Worm (Caenorhabditis elegans) whole organism, young adult: ENCODE results near the gene Y50E8A.12.

Experiments
- B0019.2 ChIP-seq: fragments of 200-800 bp; sonication (Bioruptor generic); conservative IDR thresholded peaks from 2 replicates; pipeline ENCODE4 v1.3.6; 2022; ENCODE audit warnings: missing genetic modification reagents, missing genetic modification characterization, missing compliant biosample characterization
- B0035.1 ChIP-seq: sonication (generic microtip); optimal IDR thresholded peaks from 2 replicates; lab custom pipeline; 2016; ENCODE audit warnings: missing genetic modification characterization, mild to moderate bottlenecking, missing compliant biosample characterization, missing genotype, missing genetic modification reagents
- B0336.3 ChIP-seq: fragments of 200-800 bp; sonication (Bioruptor generic); IDR thresholded peaks from 2 replicates; pipeline ENCODE4 v1.3.6; 2022; ENCODE audit warnings: missing genetic modification characterization, missing compliant biosample characterization
- F39B2.1 ChIP-seq: fragments of 200-800 bp; sonication (Bioruptor generic); IDR thresholded peaks from 2 replicates; pipeline ENCODE4 v1.3.6; 2022; ENCODE audit warnings: missing genetic modification reagents, missing genetic modification characterization, missing compliant biosample characterization
- F52B5.7 ChIP-seq: sonication (generic microtip); optimal IDR thresholded peaks from 2 replicates; lab custom pipeline; 2016; ENCODE audit warnings: mild to moderate bottlenecking, missing genetic modification characterization, missing compliant biosample characterization
- F57C9.4 ChIP-seq: sonication (generic microtip); optimal IDR thresholded peaks from 2 replicates; lab custom pipeline; 2017; ENCODE audit warnings: mild to moderate bottlenecking, missing genetic modification characterization, missing compliant biosample characterization
- K11D2.4 ChIP-seq: fragments of 200-800 bp; sonication (Bioruptor generic); IDR thresholded peaks from 2 replicates; pipeline ENCODE4 v1.3.6; 2022; ENCODE audit warnings: missing genetic modification reagents, missing genetic modification characterization, missing compliant biosample characterization
- K12H6.12 ChIP-seq: fragments of 200-800 bp; sonication (Bioruptor generic); optimal IDR thresholded peaks from 2 replicates; lab custom pipeline; 2018; ENCODE audit warnings: mild to moderate bottlenecking, missing genetic modification characterization, missing compliant biosample characterization
- Y53G8AR.9 ChIP-seq: fragments of 200-800 bp; sonication (Bioruptor generic); conservative IDR thresholded peaks from 2 replicates; pipeline ENCODE4 v1.3.6; 2022; ENCODE audit warnings: missing genetic modification reagents, missing genetic modification characterization, missing compliant biosample characterization
- Y67H2A.10 ChIP-seq: fragments of 200-800 bp; sonication (Bioruptor generic); conservative IDR thresholded peaks from 2 replicates; pipeline ENCODE4 v1.3.6; 2022; ENCODE audit warnings: missing genetic modification reagents, missing genetic modification characterization, missing compliant biosample characterization
- Y79H2A.3 ChIP-seq: fragments of 200-800 bp; sonication (Bioruptor generic); conservative IDR thresholded peaks from 2 replicates; pipeline ENCODE4 v1.3.6; 2022; ENCODE audit warnings: missing genetic modification reagents, missing genetic modification characterization, missing compliant biosample characterization
- ZK185.1 ChIP-seq: sonication (generic microtip); optimal IDR thresholded peaks from 2 replicates; lab custom pipeline; 2016; ENCODE audit warnings: mild to moderate bottlenecking, missing genetic modification characterization, missing compliant biosample characterization; ENCODE audit not compliant: poor library complexity, severe bottlenecking
- akir-1 ChIP-seq: fragments of 200-800 bp; sonication (Bioruptor generic); optimal IDR thresholded peaks from 2 replicates; lab custom pipeline; 2018; ENCODE audit warnings: mild to moderate bottlenecking, missing genetic modification characterization, moderate library complexity, missing compliant biosample characterization
- atf-7 ChIP-seq: sonication (generic microtip); optimal IDR thresholded peaks from 2 replicates; lab custom pipeline; 2017; ENCODE audit warnings: mild to moderate bottlenecking, missing genetic modification characterization, missing compliant biosample characterization
- attf-5 ChIP-seq: fragments of 200-800 bp; sonication (Bioruptor generic); optimal IDR thresholded peaks from 2 replicates; lab custom pipeline; 2018; ENCODE audit warnings: mild to moderate bottlenecking, missing genetic modification characterization, missing compliant biosample characterization
- bed-2 ChIP-seq: fragments of 200-800 bp; sonication (Bioruptor generic); IDR thresholded peaks from 2 replicates; pipeline ENCODE4 v1.3.6; 2022; ENCODE audit warnings: missing genetic modification reagents, missing genetic modification characterization, missing compliant biosample characterization
- cebp-1 ChIP-seq, 2 experiments: fragments of 200-800 bp in 1 of 2; sonication (Bioruptor generic) in 1 of 2; sonication (generic microtip) in 1 of 2; IDR thresholded peaks in 1 of 2; optimal IDR thresholded peaks in 1 of 2; 2 replicates each; pipeline versions ENCODE4 v1.3.6 to Lab custom; 2017 to 2022; ENCODE audit warnings: missing compliant biosample characterization in 2 of 2, missing genetic modification characterization in 2 of 2, mild to moderate bottlenecking in 1 of 2, missing genetic modification reagents in 1 of 2, moderate library complexity in 1 of 2
- ceh-100 ChIP-seq: fragments of 200-800 bp; sonication (Bioruptor generic); IDR thresholded peaks from 2 replicates; pipeline ENCODE4 v1.3.6; 2022; ENCODE audit warnings: missing genetic modification reagents, missing genetic modification characterization, missing compliant biosample characterization
- ceh-58 ChIP-seq: fragments of 200-800 bp; sonication (Bioruptor generic); IDR thresholded peaks from 2 replicates; pipeline ENCODE4 v1.3.6; 2022; ENCODE audit warnings: missing genetic modification characterization, missing compliant biosample characterization
- ceh-79 ChIP-seq: sonication (generic microtip); optimal IDR thresholded peaks from 2 replicates; lab custom pipeline; 2017; ENCODE audit warnings: mild to moderate bottlenecking, missing genetic modification characterization, missing compliant biosample characterization
- ceh-91 ChIP-seq: fragments of 200-800 bp; sonication (Bioruptor generic); IDR thresholded peaks from 2 replicates; pipeline ENCODE4 v1.3.6; 2022; ENCODE audit warnings: missing genetic modification reagents, missing genetic modification characterization, missing compliant biosample characterization
- dox-1 ChIP-seq: fragments of 200-800 bp; sonication (Bioruptor generic); IDR thresholded peaks from 2 replicates; pipeline ENCODE4 v1.3.6; 2022; ENCODE audit warnings: missing genetic modification reagents, missing genetic modification characterization, missing compliant biosample characterization
- dpff-1 ChIP-seq: sonication (generic microtip); optimal IDR thresholded peaks from 2 replicates; lab custom pipeline; 2017; ENCODE audit warnings: mild to moderate bottlenecking, missing genetic modification characterization, missing compliant biosample characterization
- egl-44 ChIP-seq: fragments of 200-800 bp; sonication (Bioruptor generic); IDR thresholded peaks from 2 replicates; pipeline ENCODE4 v1.3.6; 2022; ENCODE audit warnings: missing genetic modification reagents, missing genetic modification characterization, missing compliant biosample characterization
- hlh-26 ChIP-seq: fragments of 200-800 bp; sonication (Bioruptor generic); conservative IDR thresholded peaks from 2 replicates; pipeline ENCODE4 v1.3.6; 2022; ENCODE audit warnings: missing genetic modification reagents, missing genetic modification characterization, missing compliant biosample characterization
- hmg-1.2 ChIP-seq: fragments of 200-800 bp; sonication (Bioruptor generic); IDR thresholded peaks from 2 replicates; pipeline ENCODE4 v1.3.6; 2022; ENCODE audit warnings: missing genetic modification reagents, missing genetic modification characterization, missing compliant biosample characterization
- hmg-20 ChIP-seq: fragments of 200-800 bp; sonication (Bioruptor generic); IDR thresholded peaks from 2 replicates; pipeline ENCODE4 v1.3.6; 2022; ENCODE audit warnings: missing genetic modification reagents, missing genetic modification characterization, missing compliant biosample characterization
- let-607 ChIP-seq, 2 experiments: fragments of 200-800 bp in 1 of 2; sonication (Bioruptor generic) in 1 of 2; sonication (generic microtip) in 1 of 2; optimal IDR thresholded peaks; 2 replicates each; lab custom pipeline; 2016 to 2018; ENCODE audit warnings: mild to moderate bottlenecking in 2 of 2, missing compliant biosample characterization in 2 of 2, missing genetic modification characterization in 2 of 2, moderate library complexity in 2 of 2, missing genotype in 1 of 2
- lin-26 ChIP-seq: fragments of 200-800 bp; sonication (Bioruptor generic); IDR thresholded peaks from 2 replicates; pipeline ENCODE4 v1.3.6; 2022; ENCODE audit warnings: missing genetic modification reagents, missing genetic modification characterization, missing compliant biosample characterization
- lin-35 ChIP-seq, 3 experiments: fragments of 150-350 bp in 2 of 3; sonication (generic microtip) in 1 of 3; optimal IDR thresholded peaks; 2 replicates each; lab custom pipeline; 2014 to 2018; ENCODE audit warnings: missing biosample characterization in 3 of 3, missing genetic modification characterization in 3 of 3, missing genetic modification reagents in 3 of 3
- lir-1 ChIP-seq: fragments of 200-800 bp; sonication (Bioruptor generic); conservative IDR thresholded peaks from 2 replicates; pipeline ENCODE4 v1.3.6; 2022; ENCODE audit warnings: missing genetic modification reagents, missing genetic modification characterization, missing compliant biosample characterization
- madf-3 ChIP-seq: fragments of 200-800 bp; sonication (Bioruptor generic); IDR thresholded peaks from 2 replicates; pipeline ENCODE4 v1.3.6; 2022; ENCODE audit warnings: missing genetic modification reagents, missing genetic modification characterization, missing compliant biosample characterization
- mcd-1 ChIP-seq: fragments of 200-800 bp; sonication (Bioruptor generic); IDR thresholded peaks from 2 replicates; pipeline ENCODE4 v1.3.6; 2022; ENCODE audit warnings: missing genetic modification reagents, missing genetic modification characterization, missing compliant biosample characterization
- nhr-80 ChIP-seq: sonication (generic microtip); optimal IDR thresholded peaks from 2 replicates; lab custom pipeline; 2016; ENCODE audit warnings: missing genetic modification characterization, missing compliant biosample characterization
- snpc-1.3 ChIP-seq: sonication (generic microtip); optimal IDR thresholded peaks from 2 replicates; lab custom pipeline; 2017; ENCODE audit warnings: missing genetic modification characterization, mild to moderate bottlenecking, missing compliant biosample characterization, antibody characterized with exemption, moderate library complexity, missing genotype, missing genetic modification reagents; ENCODE audit not compliant: insufficient read depth
- somi-1 ChIP-seq: fragments of 200-800 bp; sonication (Bioruptor generic); optimal IDR thresholded peaks from 2 replicates; lab custom pipeline; 2018; ENCODE audit warnings: mild to moderate bottlenecking, missing genetic modification characterization, missing compliant biosample characterization
- unc-62 ChIP-seq: fragments of 150-350 bp; optimal IDR thresholded peaks from 2 replicates; lab custom pipeline; 2014; ENCODE audit warnings: missing biosample characterization, missing genetic modification reagents, missing genetic modification characterization
- zfh-2 ChIP-seq: fragments of 200-800 bp; sonication (Bioruptor generic); conservative IDR thresholded peaks from 2 replicates; pipeline ENCODE4 v1.3.6; 2022; ENCODE audit warnings: missing genetic modification reagents, missing genetic modification characterization, missing compliant biosample characterization
- ztf-28 ChIP-seq: fragments of 200-800 bp; sonication (Bioruptor generic); IDR thresholded peaks from 2 replicates; pipeline ENCODE4 v1.3.6; 2022; ENCODE audit warnings: missing genetic modification reagents, missing genetic modification characterization, missing compliant biosample characterization

Y50E8A.12 gene

DNA sequence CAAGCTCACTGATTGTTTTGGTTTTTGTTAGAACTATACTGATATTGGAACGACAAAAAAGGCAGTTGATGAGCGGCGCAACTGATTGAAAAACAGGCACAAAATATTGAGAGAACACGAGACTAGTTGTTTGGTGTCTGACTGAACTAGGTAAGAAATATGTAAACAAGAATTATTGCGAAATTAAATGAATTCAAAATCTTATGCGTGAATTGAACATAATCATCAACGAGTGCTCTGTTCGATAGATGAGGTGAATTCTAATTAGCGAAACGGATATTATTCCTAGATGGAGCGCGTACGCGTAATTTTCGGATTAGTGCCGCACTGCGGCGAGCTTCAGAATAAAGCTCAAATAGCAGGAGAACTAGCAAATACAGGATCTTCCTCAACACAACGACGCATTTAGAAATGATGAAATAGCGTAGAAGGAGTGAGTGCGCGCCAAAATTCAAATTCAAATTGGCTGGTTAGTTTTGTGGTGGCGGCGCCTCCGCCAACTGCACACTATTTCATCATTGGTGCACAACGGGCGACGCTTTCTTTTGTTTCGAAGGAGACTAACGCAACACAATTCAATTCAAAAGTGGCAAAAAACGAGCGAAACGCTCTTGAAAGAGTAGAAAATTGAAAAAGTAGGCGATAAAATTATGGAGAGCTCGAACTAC lies 48.2 kb upstream of the Y50E8A.12 start:
- peak; percentile 62 for TF ChIP-seq F52B5.7 (tag; lab: Kevin White, UChicago)
- TF ChIP-seq ceh-91 (GFP tag; lab: Robert Waterston, UW) = no peak
- peak; percentile 82 for TF ChIP-seq cebp-1 (GFP tag; IDR thresholded peaks at IDR 0.05; lab: Robert Waterston, UW)
- peak; percentile 85 for TF ChIP-seq cebp-1 (tag; optimal IDR thresholded peaks at IDR 0.05; lab: Kevin White, UChicago)
- TF ChIP-seq lir-1 = no peak
- TF ChIP-seq somi-1 (GFP tag; lab: Kevin White, UChicago) = peak; percentile 23
- no peak for TF ChIP-seq snpc-1.3 (tag; lab: Kevin White, UChicago)
- TF ChIP-seq Y79H2A.3 (GFP tag; lab: Robert Waterston, UW) = no peak

ce11 chrV:14831460-14832120 lies 47.6 kb upstream of the Y50E8A.12 start:
- TF ChIP-seq dpff-1 (tag; lab: Kevin White, UChicago) = no peak
- 0 out of 2 replicates have a peak, but pooled peaks have one; percentile 11 for TF ChIP-seq madf-3

DNA sequence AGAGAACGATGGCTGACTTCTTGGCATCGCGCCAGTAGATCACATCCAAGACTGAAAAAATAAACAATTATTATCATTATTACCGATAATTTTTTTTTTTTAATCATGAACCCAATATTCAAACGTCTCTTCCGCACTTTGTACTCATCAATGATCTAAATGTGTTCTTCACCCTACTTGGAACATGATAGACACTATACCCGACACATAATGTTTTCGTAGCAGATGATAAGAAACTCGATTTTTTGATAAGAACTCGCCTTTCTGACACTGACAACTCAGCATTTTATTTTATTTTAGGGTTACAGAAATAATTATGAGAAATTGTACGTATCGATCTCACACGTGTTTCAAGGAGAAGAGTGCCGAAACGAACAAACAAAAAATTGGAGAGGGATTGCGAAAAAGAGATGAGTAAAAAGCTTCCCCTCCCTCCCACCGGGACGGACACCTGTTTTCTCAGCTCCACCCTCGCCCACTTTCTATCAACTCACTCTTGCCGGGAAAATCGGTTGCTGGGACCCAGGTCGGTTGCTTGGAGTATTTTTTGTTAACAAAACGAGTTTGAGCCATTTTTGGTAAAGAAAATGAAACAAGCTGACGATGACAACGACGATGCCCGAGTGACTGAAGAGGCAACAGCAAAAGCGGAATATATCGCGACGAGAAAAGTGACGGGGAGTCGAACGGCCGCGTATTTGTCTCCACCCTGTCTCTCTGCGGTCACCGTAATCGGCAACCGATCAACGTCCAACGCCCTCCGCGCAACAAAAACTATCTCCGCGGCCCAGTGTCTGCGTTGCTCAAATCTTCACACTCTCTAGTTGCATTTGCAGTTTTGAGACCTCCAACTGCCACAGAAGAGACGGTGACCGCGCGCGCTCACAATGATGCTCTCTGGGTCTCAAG lies 46.5 kb upstream of the Y50E8A.12 start:
- no peak for TF ChIP-seq B0019.2
- no peak for TF ChIP-seq lin-35 (GFP tag; optimal IDR thresholded peaks at IDR 0.05; lab: Kevin White, UChicago)
- TF ChIP-seq atf-7 (tag; lab: Kevin White, UChicago) = no peak
- TF ChIP-seq zfh-2 (GFP tag; lab: Robert Waterston, UW) = peak; percentile 93
- TF ChIP-seq F52B5.7 (tag; lab: Kevin White, UChicago) = peak; percentile 52
- no peak for TF ChIP-seq B0035.1
- TF ChIP-seq bed-2 (GFP tag; lab: Robert Waterston, UW) = 0 out of 2 replicates have a peak, but pooled peaks have one; percentile 19
- no peak for TF ChIP-seq ztf-28 (GFP tag; lab: Robert Waterston, UW)
- no peak for TF ChIP-seq F57C9.4 (tag; lab: Kevin White, UChicago)
- peak; percentile 94 to 96 for TF ChIP-seq let-607 (tag; optimal IDR thresholded peaks at IDR 0.05; lab: Kevin White, UChicago)
- peak; percentile 49; the same call in 1 of the 2 replicates for TF ChIP-seq hmg-1.2 (GFP tag; lab: Robert Waterston, UW)
- no peak for TF ChIP-seq ZK185.1 (tag; lab: Kevin White, UChicago)
- 0 out of 2 replicates have a peak, but pooled peaks have one; percentile 7 for TF ChIP-seq egl-44 (GFP tag; lab: Robert Waterston, UW)
- TF ChIP-seq hlh-26 (GFP tag; lab: Robert Waterston, UW) = no peak
- no peak; the same call in 1 of the 2 replicates for TF ChIP-seq mcd-1 (GFP tag; lab: Robert Waterston, UW)
- TF ChIP-seq unc-62 (GFP tag; lab: Kevin White, UChicago) = no peak
- no peak for TF ChIP-seq ceh-58
- no peak for TF ChIP-seq ceh-100
- TF ChIP-seq dox-1 (GFP tag; lab: Robert Waterston, UW) = peak; percentile 42; the same call in 1 of the 2 replicates
- TF ChIP-seq akir-1 (GFP tag; lab: Kevin White, UChicago) = no peak
- no peak for TF ChIP-seq lir-1
- TF ChIP-seq Y67H2A.10 = no peak
- TF ChIP-seq attf-5 = no peak
- no peak for TF ChIP-seq hmg-20 (GFP tag; lab: Robert Waterston, UW)
- peak; percentile 13; the same call in 1 of the 2 replicates for TF ChIP-seq B0336.3 (GFP tag; lab: Robert Waterston, UW)
- TF ChIP-seq K11D2.4 (GFP tag; lab: Robert Waterston, UW) = no peak
- no peak for TF ChIP-seq F39B2.1
- peak; percentile 3 for TF ChIP-seq K12H6.12 (tag; lab: Kevin White, UChicago)
- peak; percentile 53 for TF ChIP-seq nhr-80
- TF ChIP-seq lin-26 (GFP tag; lab: Robert Waterston, UW) = 0 out of 2 replicates have a peak, but pooled peaks have one; percentile 13
- no peak for TF ChIP-seq ceh-79 (tag; lab: Kevin White, UChicago)
- no peak for TF ChIP-seq Y53G8AR.9 (GFP tag; lab: Robert Waterston, UW)
